Fruit fly (Drosophila melanogaster) whole organism, embryonic: Measurements from ENCODE around the gene sol.

Source experiments
- CG10462 ChIP-seq: fragments of 200-800 bp; sonication (Bioruptor generic); optimal IDR thresholded peaks from 2 replicates; lab custom pipeline; 2016; ENCODE audit warnings: missing biosample characterization, missing genetic modification characterization
- CG10959 ChIP-seq: fragments of 200-800 bp; sonication (Bioruptor generic); IDR thresholded peaks from 2 replicates; pipeline ENCODE4 v1.3.6; 2022; ENCODE audit warnings: missing biosample characterization, missing genetic modification characterization
- CG1233 ChIP-seq: fragments of 200-800 bp; sonication (Bioruptor generic); optimal IDR thresholded peaks from 4 replicates; lab custom pipeline; 2018; ENCODE audit warnings: missing biosample characterization, mild to moderate bottlenecking, missing genetic modification characterization
- CG12744 ChIP-seq: fragments of 200-800 bp; sonication (Bioruptor generic); optimal IDR thresholded peaks from 2 replicates; lab custom pipeline; 2016; ENCODE audit warnings: missing biosample characterization, missing genetic modification characterization
- CG13624 ChIP-seq: fragments of 200-800 bp; sonication (Bioruptor generic); optimal IDR thresholded peaks from 2 replicates; lab custom pipeline; 2016; ENCODE audit warnings: missing biosample characterization, missing genetic modification characterization
- CG14014 ChIP-seq: fragments of 200-800 bp; sonication (Bioruptor generic); IDR thresholded peaks from 2 replicates; pipeline ENCODE4 v1.3.6; 2022; ENCODE audit warnings: missing biosample characterization, missing genetic modification characterization
- CG1529 ChIP-seq: fragments of 200-800 bp; sonication (Bioruptor generic); optimal IDR thresholded peaks from 3 replicates; lab custom pipeline; 2018; ENCODE audit warnings: missing biosample characterization, missing genetic modification characterization
- CG17568 ChIP-seq: fragments of 200-800 bp; sonication (Bioruptor generic); optimal IDR thresholded peaks from 2 replicates; lab custom pipeline; 2018; ENCODE audit warnings: missing biosample characterization, mild to moderate bottlenecking, missing genetic modification characterization, moderate library complexity
- CG2116 ChIP-seq: fragments of 200-800 bp; sonication (Bioruptor generic); optimal IDR thresholded peaks from 3 replicates; lab custom pipeline; 2018; ENCODE audit warnings: missing biosample characterization, mild to moderate bottlenecking, missing genetic modification characterization
- CG5953 ChIP-seq: fragments of 200-800 bp; sonication (Bioruptor generic); IDR thresholded peaks from 2 replicates; pipeline ENCODE4 v1.3.6; 2022; ENCODE audit warnings: missing biosample characterization, missing genetic modification characterization
- CG6272 ChIP-seq: fragments of 200-800 bp; sonication (Bioruptor generic); IDR thresholded peaks from 2 replicates; pipeline ENCODE4 v1.3.6; 2022; ENCODE audit warnings: missing biosample characterization, missing genetic modification characterization
- CG7357 ChIP-seq: fragments of 200-800 bp; sonication (Bioruptor generic); IDR thresholded peaks from 3 replicates; pipeline ENCODE4 v1.3.6; 2022; ENCODE audit warnings: missing biosample characterization, missing genetic modification characterization
- CG7556 ChIP-seq: fragments of 200-800 bp; sonication (Bioruptor generic); optimal IDR thresholded peaks from 2 replicates; lab custom pipeline; 2017; ENCODE audit warnings: missing biosample characterization, mild to moderate bottlenecking, missing genetic modification characterization
- CG9727 ChIP-seq: fragments of 200-800 bp; sonication (Bioruptor generic); optimal IDR thresholded peaks from 3 replicates; lab custom pipeline; 2017; ENCODE audit warnings: missing biosample characterization, mild to moderate bottlenecking, missing genetic modification characterization
- CHES-1-like ChIP-seq: fragments of 200-800 bp; sonication (Bioruptor generic); optimal IDR thresholded peaks from 2 replicates; lab custom pipeline; 2016; ENCODE audit warnings: missing biosample characterization, missing genetic modification characterization
- HmgD ChIP-seq: fragments of 200-800 bp; sonication (Bioruptor generic); optimal IDR thresholded peaks from 3 replicates; lab custom pipeline; 2016; ENCODE audit warnings: missing biosample characterization, missing genetic modification characterization
- MTF-1 ChIP-seq: fragments of 200-800 bp; sonication (Bioruptor generic); optimal IDR thresholded peaks from 2 replicates; lab custom pipeline; 2018; ENCODE audit warnings: missing biosample characterization, mild to moderate bottlenecking, missing genetic modification characterization, borderline replicate concordance
- Mes4 ChIP-seq: fragments of 200-800 bp; sonication (Bioruptor generic); optimal IDR thresholded peaks from 2 replicates; lab custom pipeline; 2016; ENCODE audit warnings: missing biosample characterization, missing genetic modification characterization
- Poxn ChIP-seq: fragments of 200-800 bp; sonication (Bioruptor generic); IDR thresholded peaks from 2 replicates; pipeline ENCODE4 v1.3.6; 2022; ENCODE audit warnings: missing biosample characterization, missing genetic modification characterization
- TFAM ChIP-seq: fragments of 200-800 bp; sonication (Bioruptor generic); optimal IDR thresholded peaks from 2 replicates; lab custom pipeline; 2017; ENCODE audit warnings: missing biosample characterization, missing genetic modification characterization, inconsistent platforms
- ab ChIP-seq: fragments of 200-800 bp; sonication (Bioruptor generic); optimal IDR thresholded peaks from 2 replicates; lab custom pipeline; 2016; ENCODE audit warnings: missing biosample characterization, missing genetic modification characterization
- ap ChIP-seq: fragments of 200-800 bp; sonication (Bioruptor generic); IDR thresholded peaks from 2 replicates; pipeline ENCODE4 v1.3.6; 2022; ENCODE audit warnings: missing biosample characterization, missing genetic modification characterization
- ash1 ChIP-seq: fragments of 200-800 bp; sonication (Bioruptor generic); optimal IDR thresholded peaks from 2 replicates; lab custom pipeline; 2018; ENCODE audit warnings: missing biosample characterization, mild to moderate bottlenecking, missing genetic modification characterization
- cas ChIP-seq: fragments of 200-800 bp; sonication (Bioruptor generic); IDR thresholded peaks from 2 replicates; pipeline ENCODE4 v1.3.6; 2022; ENCODE audit warnings: missing biosample characterization, missing genetic modification characterization
- esg ChIP-seq: fragments of 200-800 bp; sonication (Bioruptor generic); conservative IDR thresholded peaks from 2 replicates; pipeline ENCODE4 v1.3.6; 2022; ENCODE audit warnings: missing biosample characterization, missing genetic modification characterization
- eyg ChIP-seq: fragments of 200-800 bp; sonication (Bioruptor generic); optimal IDR thresholded peaks from 3 replicates; lab custom pipeline; 2016; ENCODE audit warnings: missing biosample characterization, missing genetic modification characterization
- ftz-f1 ChIP-seq: fragments of 200-800 bp; sonication (Bioruptor generic); optimal IDR thresholded peaks from 2 replicates; lab custom pipeline; 2016; ENCODE audit warnings: missing biosample characterization, missing genetic modification characterization
- gsb-n ChIP-seq: fragments of 200-800 bp; sonication (Bioruptor generic); optimal IDR thresholded peaks from 3 replicates; lab custom pipeline; 2018; ENCODE audit warnings: missing biosample characterization, mild to moderate bottlenecking, missing genetic modification characterization
- kay ChIP-seq: fragments of 200-800 bp; sonication (Bioruptor generic); optimal IDR thresholded peaks from 2 replicates; lab custom pipeline; 2016; ENCODE audit warnings: missing biosample characterization, missing genetic modification characterization
- nerfin-1 ChIP-seq: fragments of 200-800 bp; sonication (Bioruptor generic); optimal IDR thresholded peaks from 3 replicates; lab custom pipeline; 2019; ENCODE audit warnings: missing biosample characterization, mild to moderate bottlenecking, missing genetic modification characterization, moderate library complexity
- nmo ChIP-seq: fragments of 200-800 bp; sonication (Bioruptor generic); optimal IDR thresholded peaks from 2 replicates; lab custom pipeline; 2018; ENCODE audit warnings: missing biosample characterization, mild to moderate bottlenecking, missing genetic modification characterization, moderate library complexity
- onecut ChIP-seq: fragments of 200-800 bp; sonication (Bioruptor generic); IDR thresholded peaks from 2 replicates; pipeline ENCODE4 v1.3.6; 2022; ENCODE audit warnings: missing biosample characterization, missing genetic modification characterization
- p53 ChIP-seq: fragments of 200-800 bp; sonication (Bioruptor generic); optimal IDR thresholded peaks from 2 replicates; lab custom pipeline; 2016; ENCODE audit warnings: missing biosample characterization, missing genetic modification characterization
- pan ChIP-seq, 4 experiments: fragments of >200 bp in 3 of 4; fragments of 200-800 bp in 1 of 4; sonication (Bioruptor generic) in 1 of 4; optimal IDR thresholded peaks in 3 of 4; IDR thresholded peaks in 1 of 4; 2 replicates each; pipeline versions ENCODE4 v1.3.6 to Lab custom; 2017 to 2022; ENCODE audit warnings: missing biosample characterization in 2 of 4, missing genetic modification characterization in 2 of 4, mixed read lengths in 1 of 4
- repo ChIP-seq: fragments of 200-800 bp; sonication (Bioruptor generic); optimal IDR thresholded peaks from 2 replicates; lab custom pipeline; 2016; ENCODE audit warnings: missing biosample characterization, missing genetic modification characterization
- sisA ChIP-seq: fragments of 200-800 bp; sonication (Bioruptor generic); IDR thresholded peaks from 2 replicates; pipeline ENCODE4 v1.3.6; 2022; ENCODE audit warnings: missing biosample characterization, missing genetic modification characterization
- sna ChIP-seq: fragments of 200-800 bp; sonication (Bioruptor generic); IDR thresholded peaks from 2 replicates; pipeline ENCODE4 v1.3.6; 2022; ENCODE audit warnings: missing biosample characterization, missing genetic modification characterization; ENCODE audit not compliant: partially characterized antibody
- sob ChIP-seq: fragments of 200-800 bp; sonication (Bioruptor generic); IDR thresholded peaks from 2 replicates; pipeline ENCODE4 v1.3.6; 2022; ENCODE audit warnings: missing biosample characterization, missing genetic modification characterization
- vvl ChIP-seq: fragments of 200-800 bp; sonication (Bioruptor generic); IDR thresholded peaks from 2 replicates; pipeline ENCODE4 v1.3.6; 2022; ENCODE audit warnings: missing biosample characterization, missing genetic modification characterization
- zfh2 ChIP-seq: fragments of 200-800 bp; sonication (Bioruptor generic); optimal IDR thresholded peaks from 2 replicates; lab custom pipeline; 2016; ENCODE audit warnings: missing biosample characterization, missing genetic modification characterization

The sol gene

dm6 chrX:21323933-21324688, 26.0 kb upstream of the sol start, which contains the start of the genes Dd and CG1486 (continued):
- TF ChIP-seq CG10462 (GFP tag; lab: Kevin White, UChicago), result no peak
- TF ChIP-seq CG1233 (GFP tag; lab: Kevin White, UChicago), result no peak
- TF ChIP-seq CG1529 (GFP tag; lab: Kevin White, UChicago), result no peak
- peak; percentile 55 for TF ChIP-seq kay (GFP tag; lab: Kevin White, UChicago)
- no peak for TF ChIP-seq eyg (GFP tag; lab: Kevin White, UChicago)
- TF ChIP-seq nmo (GFP tag; lab: Kevin White, UChicago), result peak; percentile 76
- peak; percentile 13 for TF ChIP-seq HmgD (GFP tag; lab: Kevin White, UChicago)
- TF ChIP-seq nerfin-1 (tag; lab: Kevin White, UChicago), result peak; percentile 82
- TF ChIP-seq sisA (GFP tag; lab: Robert Waterston, UW), result no peak
- TF ChIP-seq CG17568 (GFP tag; lab: Kevin White, UChicago), result no peak
- peak; percentile 74 for TF ChIP-seq CG2116
- TF ChIP-seq CG9727, result no peak
- no peak for TF ChIP-seq onecut (GFP tag; lab: Robert Waterston, UW)
- TF ChIP-seq Poxn (GFP tag; lab: Robert Waterston, UW), result no peak
- TF ChIP-seq ftz-f1 (GFP tag; lab: Kevin White, UChicago), result no peak
- no peak for TF ChIP-seq ap (GFP tag; lab: Robert Waterston, UW)
- TF ChIP-seq vvl, result no peak
- TF ChIP-seq CG5953 (GFP tag; lab: Robert Waterston, UW), result no peak
- TF ChIP-seq CG12744, result no peak
- peak; percentile 19 for TF ChIP-seq CG13624 (GFP tag; lab: Kevin White, UChicago)
- no peak for TF ChIP-seq CG14014 (GFP tag; lab: Robert Waterston, UW)
- TF ChIP-seq Mes4 (GFP tag; lab: Kevin White, UChicago), result no peak
- TF ChIP-seq zfh2 (GFP tag; lab: Kevin White, UChicago), result no peak
- no peak for TF ChIP-seq ab (GFP tag; lab: Kevin White, UChicago)
- TF ChIP-seq pan (optimal IDR thresholded peaks at IDR 0.05; lab: Kevin White, UChicago), result no peak
- peak in 1 of 2 experiments; percentile 21 for TF ChIP-seq pan (GFP tag; optimal IDR thresholded peaks at IDR 0.05 in 1 of 2, IDR thresholded peaks at IDR 0.05 in 1 of 2)
- no peak for TF ChIP-seq CG7357 (GFP tag; lab: Robert Waterston, UW)
- no peak for TF ChIP-seq repo (GFP tag; lab: Kevin White, UChicago)
- no peak for TF ChIP-seq sob (GFP tag; lab: Robert Waterston, UW)
- no peak for TF ChIP-seq CG10959 (GFP tag; lab: Robert Waterston, UW)
- TF ChIP-seq TFAM (GFP tag; lab: Kevin White, UChicago), result no peak
- peak; percentile 69; the same call in 1 of the 2 replicates for TF ChIP-seq sna (GFP tag; lab: Robert Waterston, UW)
- no peak for TF ChIP-seq MTF-1 (GFP tag; lab: Kevin White, UChicago)
- no peak for TF ChIP-seq p53 (GFP tag; lab: Kevin White, UChicago)
- TF ChIP-seq CHES-1-like (GFP tag; lab: Kevin White, UChicago), result peak; percentile 61
- TF ChIP-seq CG6272 (GFP tag; lab: Robert Waterston, UW), result 0 out of 2 replicates have a peak, but pooled peaks have one; percentile 29
- TF ChIP-seq CG7556 (GFP tag; lab: Kevin White, UChicago), result no peak
- TF ChIP-seq ash1 (GFP tag; lab: Kevin White, UChicago), result no peak
- no peak for TF ChIP-seq esg (GFP tag; lab: Robert Waterston, UW)
- TF ChIP-seq cas (GFP tag; lab: Robert Waterston, UW), result no peak
- TF ChIP-seq gsb-n (tag; lab: Kevin White, UChicago), result no peak
